Fruit fly (Drosophila melanogaster) whole organism, embryonic: ENCODE data around the gene CG43136.

Source experiments
- Atf3 ChIP-seq: fragments of 200-800 bp; sonication (Bioruptor generic); optimal IDR thresholded peaks from 3 replicates; lab custom pipeline; 2016; ENCODE audit warnings: missing biosample characterization, missing genetic modification characterization
- CG10366 ChIP-seq: fragments of 200-800 bp; sonication (Bioruptor generic); IDR thresholded peaks from 2 replicates; pipeline ENCODE4 v1.3.6; 2022; ENCODE audit warnings: missing biosample characterization, missing genetic modification characterization
- CG10654 ChIP-seq: fragments of 200-800 bp; sonication (Bioruptor generic); optimal IDR thresholded peaks from 2 replicates; lab custom pipeline; 2016; ENCODE audit warnings: missing biosample characterization, missing genetic modification characterization
- CG10959 ChIP-seq: fragments of 200-800 bp; sonication (Bioruptor generic); IDR thresholded peaks from 2 replicates; pipeline ENCODE4 v1.3.6; 2022; ENCODE audit warnings: missing biosample characterization, missing genetic modification characterization
- CG14014 ChIP-seq: fragments of 200-800 bp; sonication (Bioruptor generic); IDR thresholded peaks from 2 replicates; pipeline ENCODE4 v1.3.6; 2022; ENCODE audit warnings: missing biosample characterization, missing genetic modification characterization
- CG14050 ChIP-seq: fragments of 200-800 bp; sonication (Bioruptor generic); IDR thresholded peaks from 3 replicates; pipeline ENCODE4 v1.3.6; 2022; ENCODE audit warnings: missing biosample characterization, missing genetic modification characterization
- CG15514 ChIP-seq: fragments of 200-800 bp; sonication (Bioruptor generic); optimal IDR thresholded peaks from 3 replicates; lab custom pipeline; 2017; ENCODE audit warnings: missing biosample characterization, missing genetic modification characterization, mild to moderate bottlenecking, moderate library complexity, missing genetic modification reagents
- CG18764 ChIP-seq: fragments of 200-800 bp; sonication (Bioruptor generic); optimal IDR thresholded peaks from 3 replicates; lab custom pipeline; 2016; ENCODE audit warnings: missing biosample characterization, missing genetic modification characterization
- CG2116 ChIP-seq: fragments of 200-800 bp; sonication (Bioruptor generic); optimal IDR thresholded peaks from 3 replicates; lab custom pipeline; 2018; ENCODE audit warnings: missing biosample characterization, mild to moderate bottlenecking, missing genetic modification characterization
- CG3065 ChIP-seq: fragments of 200-800 bp; sonication (Bioruptor generic); optimal IDR thresholded peaks from 2 replicates; lab custom pipeline; 2016; ENCODE audit warnings: missing biosample characterization, missing genetic modification characterization
- CG32532 ChIP-seq: fragments of 200-800 bp; sonication (Bioruptor generic); IDR thresholded peaks from 2 replicates; pipeline ENCODE4 v1.3.6; 2022; ENCODE audit warnings: missing biosample characterization, missing genetic modification characterization
- CG6689 ChIP-seq: fragments of 200-800 bp; sonication (Bioruptor generic); IDR thresholded peaks from 2 replicates; pipeline ENCODE4 v1.3.6; 2022; ENCODE audit warnings: missing biosample characterization, missing genetic modification characterization
- CG6791 ChIP-seq: fragments of 200-800 bp; sonication (Bioruptor generic); IDR thresholded peaks from 3 replicates; pipeline ENCODE4 v1.3.6; 2022; ENCODE audit warnings: missing biosample characterization, missing genetic modification characterization; ENCODE audit not compliant: partially characterized antibody
- CG6813 ChIP-seq: fragments of 200-800 bp; sonication (Bioruptor generic); optimal IDR thresholded peaks from 2 replicates; lab custom pipeline; 2017; ENCODE audit warnings: missing biosample characterization, missing genetic modification characterization, mild to moderate bottlenecking, moderate library complexity, missing genetic modification reagents
- CHES-1-like ChIP-seq: fragments of 200-800 bp; sonication (Bioruptor generic); optimal IDR thresholded peaks from 2 replicates; lab custom pipeline; 2016; ENCODE audit warnings: missing biosample characterization, missing genetic modification characterization
- Chrac-16 ChIP-seq: fragments of 200-800 bp; sonication (Bioruptor generic); optimal IDR thresholded peaks from 3 replicates; lab custom pipeline; 2016; ENCODE audit warnings: missing biosample characterization, missing genetic modification characterization
- D19A ChIP-seq: fragments of 200-800 bp; optimal IDR thresholded peaks from 3 replicates; lab custom pipeline; 2019; ENCODE audit warnings: missing biosample characterization, mild to moderate bottlenecking, missing genetic modification characterization, moderate library complexity
- Deaf1 ChIP-seq: fragments of 200-800 bp; optimal IDR thresholded peaks from 3 replicates; lab custom pipeline; 2019; ENCODE audit warnings: missing biosample characterization, mild to moderate bottlenecking, missing genetic modification characterization, moderate library complexity
- Dek ChIP-seq: fragments of 200-800 bp; sonication (Bioruptor generic); optimal IDR thresholded peaks from 3 replicates; lab custom pipeline; 2019; ENCODE audit warnings: missing biosample characterization, mild to moderate bottlenecking, missing genetic modification characterization, moderate library complexity
- Drgx ChIP-seq: fragments of 200-800 bp; sonication (Bioruptor generic); IDR thresholded peaks from 2 replicates; pipeline ENCODE4 v1.3.6; 2022; ENCODE audit warnings: missing biosample characterization, missing genetic modification characterization
- Hmx ChIP-seq: fragments of 200-800 bp; sonication (Bioruptor generic); optimal IDR thresholded peaks from 2 replicates; lab custom pipeline; 2016; ENCODE audit warnings: missing biosample characterization, missing genetic modification characterization
- Hr39 ChIP-seq: fragments of >200 bp; optimal IDR thresholded peaks from 2 replicates; lab custom pipeline; 2017
- Lhr ChIP-seq: fragments of 200-800 bp; sonication (Bioruptor generic); optimal IDR thresholded peaks from 3 replicates; lab custom pipeline; 2017; ENCODE audit warnings: mild to moderate bottlenecking, missing biosample characterization, missing genetic modification reagents, missing genetic modification characterization
- MBD-R2 ChIP-seq: fragments of 200-800 bp; sonication (Bioruptor generic); IDR thresholded peaks from 2 replicates; pipeline ENCODE4 v1.3.6; 2022; ENCODE audit warnings: missing biosample characterization, missing genetic modification characterization
- MESR4 ChIP-seq: fragments of 200-800 bp; sonication (Bioruptor generic); optimal IDR thresholded peaks from 2 replicates; lab custom pipeline; 2018; ENCODE audit warnings: missing biosample characterization, mild to moderate bottlenecking, missing genetic modification characterization, moderate library complexity
- Med ChIP-seq: fragments of 200-800 bp; sonication (Bioruptor generic); peaks from one replicate; lab custom pipeline; 2016; ENCODE audit warnings: missing biosample characterization, missing genetic modification characterization, mild to moderate bottlenecking, inconsistent platforms, moderate library complexity
- Meics ChIP-seq: fragments of 200-800 bp; sonication (Bioruptor generic); optimal IDR thresholded peaks from 2 replicates; lab custom pipeline; 2017; ENCODE audit warnings: missing biosample characterization, mild to moderate bottlenecking, missing genetic modification characterization
- Side ChIP-seq: fragments of 200-800 bp; sonication (Bioruptor generic); optimal IDR thresholded peaks from 2 replicates; lab custom pipeline; 2016; ENCODE audit warnings: missing biosample characterization, missing genetic modification characterization
- Sry-β ChIP-seq: fragments of 200-800 bp; sonication (Bioruptor generic); optimal IDR thresholded peaks from 2 replicates; lab custom pipeline; 2018; ENCODE audit warnings: missing biosample characterization, mild to moderate bottlenecking, missing genetic modification characterization, moderate library complexity
- Xbp1 ChIP-seq: fragments of 200-800 bp; sonication (Bioruptor generic); optimal IDR thresholded peaks from 3 replicates; lab custom pipeline; 2016; ENCODE audit warnings: missing biosample characterization, mild to moderate bottlenecking, missing genetic modification characterization
- ase ChIP-seq: fragments of 200-800 bp; sonication (Bioruptor generic); IDR thresholded peaks from 3 replicates; pipeline ENCODE4 v1.3.6; 2022; ENCODE audit warnings: missing biosample characterization, missing genetic modification characterization
- bab2 ChIP-seq: fragments of 200-800 bp; sonication (Bioruptor generic); optimal IDR thresholded peaks from 2 replicates; lab custom pipeline; 2016; ENCODE audit warnings: missing biosample characterization, missing genetic modification characterization
- crc ChIP-seq: fragments of 200-800 bp; sonication (Bioruptor generic); optimal IDR thresholded peaks from 2 replicates; lab custom pipeline; 2016; ENCODE audit warnings: missing biosample characterization, missing genetic modification characterization
- cwo ChIP-seq: fragments of 200-800 bp; sonication (Bioruptor generic); optimal IDR thresholded peaks from 3 replicates; lab custom pipeline; 2017; ENCODE audit warnings: missing biosample characterization, missing genetic modification characterization, mild to moderate bottlenecking, moderate library complexity, missing genetic modification reagents
- eyg ChIP-seq: fragments of 200-800 bp; sonication (Bioruptor generic); optimal IDR thresholded peaks from 3 replicates; lab custom pipeline; 2016; ENCODE audit warnings: missing biosample characterization, missing genetic modification characterization
- hb ChIP-seq: fragments of 200-800 bp; sonication (Bioruptor generic); IDR thresholded peaks from 3 replicates; pipeline ENCODE4 v1.3.6; 2022; ENCODE audit warnings: missing biosample characterization, missing genetic modification characterization; ENCODE audit not compliant: partially characterized antibody
- hbn ChIP-seq: fragments of 200-800 bp; sonication (Bioruptor generic); IDR thresholded peaks from 2 replicates; pipeline ENCODE4 v1.3.6; 2022; ENCODE audit warnings: missing biosample characterization, missing genetic modification characterization; ENCODE audit not compliant: partially characterized antibody
- hth ChIP-seq: fragments of >200 bp; optimal IDR thresholded peaks from 2 replicates; lab custom pipeline; 2017; ENCODE audit warnings: inconsistent platforms
- ind ChIP-seq: fragments of 200-800 bp; sonication (Bioruptor generic); optimal IDR thresholded peaks from 3 replicates; lab custom pipeline; 2016; ENCODE audit warnings: missing biosample characterization, missing genetic modification characterization
- kni ChIP-seq: fragments of 200-800 bp; sonication (Bioruptor generic); optimal IDR thresholded peaks from 3 replicates; lab custom pipeline; 2017; ENCODE audit warnings: mild to moderate bottlenecking, missing biosample characterization, missing genetic modification reagents, missing genetic modification characterization
- knrl ChIP-seq: fragments of 200-800 bp; sonication (Bioruptor generic); IDR thresholded peaks from 3 replicates; pipeline ENCODE4 v1.3.6; 2022; ENCODE audit warnings: missing biosample characterization, missing genetic modification characterization; ENCODE audit not compliant: partially characterized antibody
- lov ChIP-seq, 2 experiments: fragments of 200-800 bp in 1 of 2; fragments of >200 bp in 1 of 2; sonication (Bioruptor generic) in 1 of 2; IDR thresholded peaks in 1 of 2; optimal IDR thresholded peaks in 1 of 2; 2 replicates in 1 of 2; 3 replicates in 1 of 2; pipeline versions ENCODE4 v1.3.6 to Lab custom; 2017 to 2022; ENCODE audit warnings: missing biosample characterization in 1 of 2, missing genetic modification characterization in 1 of 2
- maf-S ChIP-seq: fragments of 200-800 bp; sonication (Bioruptor generic); optimal IDR thresholded peaks from 2 replicates; lab custom pipeline; 2016; ENCODE audit warnings: missing biosample characterization, missing genetic modification characterization
- pan ChIP-seq, 4 experiments: fragments of >200 bp in 3 of 4; fragments of 200-800 bp in 1 of 4; sonication (Bioruptor generic) in 1 of 4; optimal IDR thresholded peaks in 3 of 4; IDR thresholded peaks in 1 of 4; 2 replicates each; pipeline versions ENCODE4 v1.3.6 to Lab custom; 2017 to 2022; ENCODE audit warnings: missing biosample characterization in 2 of 4, missing genetic modification characterization in 2 of 4, mixed read lengths in 1 of 4
- pum ChIP-seq: fragments of 200-800 bp; sonication (Bioruptor generic); optimal IDR thresholded peaks from 2 replicates; lab custom pipeline; 2016; ENCODE audit warnings: missing biosample characterization, missing genetic modification characterization
- run ChIP-seq: fragments of 200-800 bp; sonication (Bioruptor generic); optimal IDR thresholded peaks from 3 replicates; lab custom pipeline; 2018; ENCODE audit warnings: missing biosample characterization, mild to moderate bottlenecking, missing genetic modification characterization
- scrt ChIP-seq: fragments of 200-800 bp; sonication (Bioruptor generic); optimal IDR thresholded peaks from 2 replicates; lab custom pipeline; 2018; ENCODE audit warnings: missing biosample characterization, mild to moderate bottlenecking, missing genetic modification characterization, moderate library complexity
- sisA ChIP-seq: fragments of 200-800 bp; sonication (Bioruptor generic); IDR thresholded peaks from 2 replicates; pipeline ENCODE4 v1.3.6; 2022; ENCODE audit warnings: missing biosample characterization, missing genetic modification characterization
- stwl ChIP-seq: fragments of 200-800 bp; sonication (Bioruptor generic); optimal IDR thresholded peaks from 3 replicates; lab custom pipeline; 2018; ENCODE audit warnings: missing biosample characterization, mild to moderate bottlenecking, missing genetic modification characterization, moderate library complexity
- zfh1 ChIP-seq: fragments of 200-800 bp; sonication (Bioruptor generic); IDR thresholded peaks from 3 replicates; pipeline ENCODE4 v1.3.6; 2022; ENCODE audit warnings: missing biosample characterization, missing genetic modification characterization
- zfh2 ChIP-seq: fragments of 200-800 bp; sonication (Bioruptor generic); optimal IDR thresholded peaks from 2 replicates; lab custom pipeline; 2016; ENCODE audit warnings: missing biosample characterization, missing genetic modification characterization

The CG43136 gene

DNA sequence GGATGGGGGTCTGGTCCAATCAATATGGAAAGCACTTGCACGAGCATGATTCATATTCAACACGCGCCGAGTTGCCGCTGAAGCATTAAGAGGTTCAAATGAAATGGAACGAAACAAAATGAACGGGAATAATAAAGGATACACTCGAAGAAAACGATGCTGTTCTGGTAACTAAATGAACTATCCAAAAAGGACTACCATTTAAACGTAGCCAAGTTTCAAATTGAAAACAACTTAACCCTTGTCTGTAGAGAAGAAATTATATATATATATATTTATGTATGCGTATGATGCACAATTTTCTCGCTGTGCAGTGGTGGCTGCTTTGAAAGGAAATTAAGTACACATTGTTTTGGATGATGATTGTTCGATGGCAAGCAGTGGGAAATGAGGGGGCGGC is 884 bp upstream of the CG43136 start (continued):
- TF ChIP-seq maf-S (GFP tag; lab: Kevin White, UChicago) (no peak), hbn (no peak), pum (no peak), CG14014 (GFP tag; lab: Robert Waterston, UW) (no peak), CG15514 (GFP tag; lab: Kevin White, UChicago) (peak; percentile 0), Lhr (GFP tag; lab: Kevin White, UChicago) (no peak), scrt (GFP tag; lab: Kevin White, UChicago) (peak; percentile 13), zfh2 (GFP tag; lab: Kevin White, UChicago) (no peak), stwl (no peak), cwo (GFP tag; lab: Kevin White, UChicago) (peak; percentile 16), pan (optimal IDR thresholded peaks at IDR 0.05; lab: Kevin White, UChicago) (no peak), pan (GFP tag; optimal IDR thresholded peaks at IDR 0.05 in 1 of 2, IDR thresholded peaks at IDR 0.05 in 1 of 2) (peak in 1 of 2 experiments; percentile 15), Atf3 (no peak), Hr39 (no peak), Sry-β (GFP tag; lab: Kevin White, UChicago) (no peak), CHES-1-like (GFP tag; lab: Kevin White, UChicago) (no peak), Drgx (GFP tag; lab: Robert Waterston, UW) (no peak), hb (GFP tag; lab: Robert Waterston, UW) (no peak), hth (lab: Kevin White, UChicago) (no peak), ase (GFP tag; lab: Robert Waterston, UW) (no peak), sisA (GFP tag; lab: Robert Waterston, UW) (no peak), CG6813 (GFP tag; lab: Kevin White, UChicago) (no peak), CG10366 (GFP tag; lab: Robert Waterston, UW) (no peak), kni (no peak), Xbp1 (peak; percentile 6), eyg (GFP tag; lab: Kevin White, UChicago) (no peak), zfh1 (GFP tag; lab: Robert Waterston, UW) (peak; percentile 7; the same call in 1 of the 3 replicates), CG32532 (GFP tag; lab: Robert Waterston, UW) (peak; percentile 30; the same call in 1 of the 2 replicates), MESR4 (GFP tag; lab: Kevin White, UChicago) (no peak), CG2116 (no peak), Side (GFP tag; lab: Kevin White, UChicago) (no peak), CG10959 (GFP tag; lab: Robert Waterston, UW) (0 out of 2 replicates have a peak, but pooled peaks have one; percentile 16), lov (optimal IDR thresholded peaks at IDR 0.05; lab: Kevin White, UChicago) (no peak), lov (GFP tag; IDR thresholded peaks at IDR 0.05; lab: Robert Waterston, UW) (no peak), Hmx (no peak), CG6791 (GFP tag; lab: Robert Waterston, UW) (no peak), CG18764 (GFP tag; lab: Kevin White, UChicago) (no peak), CG14050 (GFP tag; lab: Robert Waterston, UW) (no peak), ind (no peak), D19A (tag; lab: Kevin White, UChicago) (peak; percentile 0), Med (GFP tag; lab: Kevin White, UChicago) (no peak), Meics (GFP tag; lab: Kevin White, UChicago) (peak; percentile 3), knrl (GFP tag; lab: Robert Waterston, UW) (no peak), MBD-R2 (GFP tag; lab: Robert Waterston, UW) (no peak), Chrac-16 (GFP tag; lab: Kevin White, UChicago) (no peak), bab2 (GFP tag; lab: Kevin White, UChicago) (no peak), CG3065 (GFP tag; lab: Kevin White, UChicago) (no peak), Deaf1 (no peak), crc (GFP tag; lab: Kevin White, UChicago) (no peak), CG10654 (GFP tag; lab: Kevin White, UChicago) (no peak), run (tag; lab: Kevin White, UChicago) (no peak), CG6689 (GFP tag; lab: Robert Waterston, UW) (no peak), Dek (no peak)
